Worm (Caenorhabditis elegans) whole organism, L2 larva: ENCODE results near the gene F58B4.7.

Experiments used
- C34F6.9 ChIP-seq: fragments of 150-350 bp; optimal IDR thresholded peaks from 2 replicates; lab custom pipeline; 2014; ENCODE audit warnings: missing biosample characterization, missing genetic modification characterization
- F13H6.1 ChIP-seq: sonication (generic microtip); optimal IDR thresholded peaks from 2 replicates; lab custom pipeline; 2016; ENCODE audit warnings: missing genetic modification characterization, missing compliant biosample characterization
- R02D3.7 ChIP-seq: fragments of 150-350 bp; optimal IDR thresholded peaks from 2 replicates; lab custom pipeline; 2014; ENCODE audit warnings: missing biosample characterization, missing genetic modification characterization
- Y55F3AM.14 ChIP-seq: fragments of 200-800 bp; sonication (Bioruptor generic); optimal IDR thresholded peaks from 2 replicates; lab custom pipeline; 2018; ENCODE audit warnings: mild to moderate bottlenecking, missing genetic modification characterization, missing compliant biosample characterization
- ama-1 ChIP-seq: fragments of 150-350 bp; optimal IDR thresholded peaks from 2 replicates; lab custom pipeline; 2018; ENCODE audit warnings: inconsistent platforms
- blmp-1 ChIP-seq: sonication (generic microtip); optimal IDR thresholded peaks from 2 replicates; lab custom pipeline; 2017; ENCODE audit warnings: missing genetic modification characterization, mild to moderate bottlenecking, missing compliant biosample characterization, antibody characterized with exemption, moderate library complexity; ENCODE audit not compliant: insufficient read depth
- ceh-16 ChIP-seq: fragments of 150-350 bp; optimal IDR thresholded peaks from 2 replicates; lab custom pipeline; 2014; ENCODE audit warnings: missing biosample characterization, missing genetic modification characterization
- crh-2 ChIP-seq: sonication (generic microtip); optimal IDR thresholded peaks from 2 replicates; lab custom pipeline; 2017; ENCODE audit warnings: missing biosample characterization, missing genetic modification characterization
- dmd-4 ChIP-seq: sonication (generic microtip); optimal IDR thresholded peaks from 2 replicates; lab custom pipeline; 2017; ENCODE audit warnings: missing biosample characterization, missing genetic modification characterization
- egl-27 ChIP-seq: sonication (generic microtip); optimal IDR thresholded peaks from 3 replicates; lab custom pipeline; 2017; ENCODE audit warnings: missing biosample characterization, missing genetic modification reagents, missing genetic modification characterization
- elt-3 ChIP-seq: sonication (generic microtip); optimal IDR thresholded peaks from 2 replicates; lab custom pipeline; 2017; ENCODE audit warnings: missing biosample characterization, missing genetic modification characterization
- fos-1 ChIP-seq: fragments of 150-350 bp; optimal IDR thresholded peaks from 2 replicates; lab custom pipeline; 2014; ENCODE audit warnings: missing biosample characterization, missing genetic modification characterization
- gmeb-1 ChIP-seq: fragments of 150-350 bp; optimal IDR thresholded peaks from 2 replicates; lab custom pipeline; 2014; ENCODE audit warnings: missing biosample characterization, missing genetic modification characterization
- lin-11 ChIP-seq: fragments of 150-350 bp; sonication (generic microtip); optimal IDR thresholded peaks from 2 replicates; lab custom pipeline; 2014; ENCODE audit warnings: missing biosample characterization, missing genetic modification characterization, inconsistent platforms, mixed read lengths
- lin-13 ChIP-seq: fragments of 150-350 bp; optimal IDR thresholded peaks from 2 replicates; lab custom pipeline; 2014; ENCODE audit warnings: missing biosample characterization, missing genetic modification reagents, missing genetic modification characterization
- lin-39 ChIP-seq: fragments of 150-350 bp; optimal IDR thresholded peaks from 2 replicates; lab custom pipeline; 2014; ENCODE audit warnings: missing biosample characterization, missing genetic modification reagents, missing genetic modification characterization
- lsy-2 ChIP-seq, 2 experiments: fragments of 150-350 bp in 1 of 2; sonication (generic microtip) in 1 of 2; optimal IDR thresholded peaks; 2 replicates each; lab custom pipeline; 2014 to 2017; ENCODE audit warnings: missing biosample characterization in 2 of 2, missing genetic modification characterization in 2 of 2
- mab-5 ChIP-seq: fragments of 150-350 bp; optimal IDR thresholded peaks from 2 replicates; lab custom pipeline; 2014; ENCODE audit warnings: missing biosample characterization, missing genetic modification characterization
- mbf-1 ChIP-seq: sonication (generic microtip); optimal IDR thresholded peaks from 2 replicates; lab custom pipeline; 2017; ENCODE audit warnings: missing biosample characterization, missing genetic modification characterization
- mdl-1 ChIP-seq, 2 experiments: fragments of 150-350 bp in 1 of 2; sonication (generic microtip) in 1 of 2; optimal IDR thresholded peaks; 2 replicates each; lab custom pipeline; 2017; ENCODE audit warnings: missing biosample characterization in 2 of 2, missing genetic modification characterization in 2 of 2
- nhr-10 ChIP-seq: sonication (generic microtip); optimal IDR thresholded peaks from 2 replicates; lab custom pipeline; 2017; ENCODE audit warnings: missing biosample characterization, missing genetic modification characterization
- nhr-11 ChIP-seq: fragments of 150-350 bp; optimal IDR thresholded peaks from 2 replicates; lab custom pipeline; 2014; ENCODE audit warnings: missing biosample characterization, missing genetic modification characterization
- nhr-12 ChIP-seq: fragments of 150-350 bp; optimal IDR thresholded peaks from 2 replicates; lab custom pipeline; 2014; ENCODE audit warnings: missing biosample characterization, missing genetic modification characterization
- nhr-129 ChIP-seq: fragments of 150-350 bp; optimal IDR thresholded peaks from 2 replicates; lab custom pipeline; 2014; ENCODE audit warnings: missing biosample characterization, missing genetic modification characterization
- nhr-21 ChIP-seq: fragments of 150-350 bp; optimal IDR thresholded peaks from 2 replicates; lab custom pipeline; 2014; ENCODE audit warnings: missing biosample characterization, missing genetic modification characterization
- nhr-237 ChIP-seq: fragments of 150-350 bp; optimal IDR thresholded peaks from 2 replicates; lab custom pipeline; 2014; ENCODE audit warnings: missing biosample characterization, missing genetic modification characterization
- nhr-25 ChIP-seq: fragments of 150-350 bp; sonication (generic microtip); optimal IDR thresholded peaks from 3 replicates; lab custom pipeline; 2014; ENCODE audit warnings: missing biosample characterization, missing genetic modification characterization
- nhr-6 ChIP-seq: fragments of 150-350 bp; optimal IDR thresholded peaks from 2 replicates; lab custom pipeline; 2014; ENCODE audit warnings: missing biosample characterization, missing genetic modification characterization
- nhr-77 ChIP-seq: fragments of 150-350 bp; optimal IDR thresholded peaks from 2 replicates; lab custom pipeline; 2014; ENCODE audit warnings: missing biosample characterization, missing genetic modification characterization
- peb-1 ChIP-seq: fragments of 150-350 bp; optimal IDR thresholded peaks from 2 replicates; lab custom pipeline; 2014; ENCODE audit warnings: missing biosample characterization, missing genetic modification characterization
- sem-4 ChIP-seq: fragments of 150-350 bp; optimal IDR thresholded peaks from 2 replicates; lab custom pipeline; 2014; ENCODE audit warnings: missing biosample characterization, missing genetic modification reagents, missing genetic modification characterization
- skn-1 ChIP-seq: sonication (generic microtip); optimal IDR thresholded peaks from 2 replicates; lab custom pipeline; 2017; ENCODE audit warnings: missing biosample characterization, missing genetic modification characterization
- sma-3 ChIP-seq: sonication (generic microtip); optimal IDR thresholded peaks from 2 replicates; lab custom pipeline; 2016; ENCODE audit warnings: missing genetic modification reagents, missing genetic modification characterization, missing compliant biosample characterization
- sma-9 ChIP-seq, 2 experiments: fragments of 150-350 bp in 1 of 2; sonication (generic microtip) in 1 of 2; optimal IDR thresholded peaks; 2 replicates each; lab custom pipeline; 2014 to 2016; ENCODE audit warnings: missing genetic modification characterization in 2 of 2, mild to moderate bottlenecking in 1 of 2, missing biosample characterization in 1 of 2, missing compliant biosample characterization in 1 of 2, missing genetic modification reagents in 1 of 2, moderate library complexity in 1 of 2
- snpc-4 ChIP-seq: fragments of 150-350 bp; optimal IDR thresholded peaks from 2 replicates; lab custom pipeline; 2014; ENCODE audit warnings: missing biosample characterization, missing genetic modification characterization
- unc-39 ChIP-seq: fragments of 150-350 bp; optimal IDR thresholded peaks from 2 replicates; lab custom pipeline; 2014; ENCODE audit warnings: missing biosample characterization, missing genetic modification characterization
- unc-55 ChIP-seq: fragments of 150-350 bp; sonication (generic microtip); optimal IDR thresholded peaks from 3 replicates; lab custom pipeline; 2014; ENCODE audit warnings: missing biosample characterization, missing genetic modification reagents, missing genetic modification characterization
- zag-1 ChIP-seq: fragments of 150-350 bp; optimal IDR thresholded peaks from 2 replicates; lab custom pipeline; 2014; ENCODE audit warnings: missing biosample characterization, missing genetic modification characterization
- ztf-1 ChIP-seq: fragments of 200-800 bp; sonication (Bioruptor generic); conservative IDR thresholded peaks from 2 replicates; pipeline ENCODE4 v1.3.6; 2022; ENCODE audit warnings: missing genetic modification characterization, missing compliant biosample characterization
- ztf-11 ChIP-seq: sonication (generic microtip); optimal IDR thresholded peaks from 2 replicates; lab custom pipeline; 2017; ENCODE audit warnings: missing biosample characterization, missing genetic modification characterization
- ztf-4 ChIP-seq: fragments of 150-350 bp; optimal IDR thresholded peaks from 2 replicates; lab custom pipeline; 2014; ENCODE audit warnings: missing biosample characterization, missing genetic modification characterization

Gene F58B4.7

DNA sequence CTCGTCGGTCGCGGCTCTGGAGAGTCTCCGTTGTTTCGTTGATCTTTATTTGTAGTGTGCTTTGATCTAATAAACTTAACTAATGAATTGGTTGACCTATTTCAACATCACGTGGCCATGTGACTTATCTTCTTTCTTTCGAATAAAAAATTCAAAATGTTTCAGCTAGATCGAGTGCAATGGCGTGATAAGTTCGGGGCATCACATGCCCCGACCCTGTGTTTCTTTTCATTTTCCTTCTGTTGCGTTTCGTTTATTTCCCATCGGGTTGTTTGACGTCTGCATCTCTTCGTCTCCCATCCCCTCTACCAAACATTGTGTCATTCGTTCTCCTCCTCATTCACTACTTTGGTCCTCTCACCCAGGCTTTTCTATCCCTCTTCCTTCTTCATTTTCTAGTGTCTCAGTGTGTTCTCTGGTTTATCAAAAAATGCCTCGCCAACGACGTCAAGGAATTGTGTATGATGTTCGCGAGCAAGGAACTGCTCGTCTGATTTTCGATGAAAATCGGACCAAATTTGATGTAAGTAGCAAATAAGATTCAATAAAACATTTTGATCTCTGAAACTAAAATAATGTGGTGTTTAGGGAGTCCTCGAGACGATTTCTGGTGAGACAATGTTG lies 28.6 kb upstream of the F58B4.7 start, which contains the start of gene F17C11.4:
Gene F17C11.4 (plus strand): TSS at position 206 of the 624 bp plus-strand sequence.
- peak; percentile 70 for TF ChIP-seq sem-4 (tag; lab: Kevin White, UChicago)
- no peak for TF ChIP-seq nhr-237 (tag; lab: Kevin White, UChicago)
- no peak for TF ChIP-seq peb-1
- TF ChIP-seq R02D3.7 (tag; lab: Kevin White, UChicago): no peak
- no peak for TF ChIP-seq skn-1 (tag; lab: Kevin White, UChicago)
- no peak for TF ChIP-seq dmd-4
- peak; percentile 76 for TF ChIP-seq blmp-1 (tag; lab: Kevin White, UChicago)
- no peak for TF ChIP-seq elt-3
- TF ChIP-seq ztf-11 (tag; lab: Kevin White, UChicago): no peak
- peak; percentile 28 to 85 for TF ChIP-seq mdl-1 (tag; optimal IDR thresholded peaks at IDR 0.05; lab: Kevin White, UChicago)
- TF ChIP-seq mbf-1: no peak
- TF ChIP-seq nhr-129 (tag; lab: Kevin White, UChicago): peak; percentile 96
- peak; percentile 86 for TF ChIP-seq Y55F3AM.14 (GFP tag; lab: Kevin White, UChicago)
- TF ChIP-seq nhr-21 (tag; lab: Kevin White, UChicago): peak; percentile 81
- peak; percentile 54 for TF ChIP-seq zag-1 (tag; lab: Kevin White, UChicago)
- peak; percentile 85 for TF ChIP-seq C34F6.9 (tag; lab: Kevin White, UChicago)
- peak; percentile 88 for TF ChIP-seq ztf-4 (tag; lab: Kevin White, UChicago)
- TF ChIP-seq ztf-1 (GFP tag; lab: Robert Waterston, UW): no peak
- TF ChIP-seq snpc-4 (tag; lab: Kevin White, UChicago): peak; percentile 48
- peak; percentile 57 for TF ChIP-seq crh-2 (tag; lab: Kevin White, UChicago)
- no peak for TF ChIP-seq nhr-10 (tag; lab: Kevin White, UChicago)
- peak; percentile 4 for TF ChIP-seq unc-55 (GFP tag; lab: Kevin White, UChicago)
- peak; percentile 49 for TF ChIP-seq egl-27 (tag; lab: Kevin White, UChicago)
- TF ChIP-seq lin-13 (GFP tag; lab: Kevin White, UChicago): peak; percentile 59
- peak; percentile 96 for TF ChIP-seq sma-9 (GFP tag; optimal IDR thresholded peaks at IDR 0.05; lab: Kevin White, UChicago)
- no peak for TF ChIP-seq sma-9 (tag; optimal IDR thresholded peaks at IDR 0.05; lab: Kevin White, UChicago)
- no peak for TF ChIP-seq unc-39 (tag; lab: Kevin White, UChicago)
- TF ChIP-seq sma-3 (GFP tag; lab: Kevin White, UChicago): peak; percentile 75
- peak; percentile 91 for TF ChIP-seq F13H6.1
- peak; percentile 58 for TF ChIP-seq gmeb-1 (tag; lab: Kevin White, UChicago)
- no peak for TF ChIP-seq lin-11 (tag; lab: Kevin White, UChicago)
- peak; percentile 72 for TF ChIP-seq nhr-6 (tag; lab: Kevin White, UChicago)
- TF ChIP-seq ama-1: peak; percentile 88
- peak; percentile 66 for TF ChIP-seq fos-1 (tag; lab: Kevin White, UChicago)
- TF ChIP-seq mab-5 (tag; lab: Kevin White, UChicago): peak; percentile 39
- peak; percentile 90 for TF ChIP-seq nhr-25 (tag; lab: Kevin White, UChicago)
- TF ChIP-seq nhr-12 (tag; lab: Kevin White, UChicago): no peak
- peak in 1 of 2 experiments; percentile 84 for TF ChIP-seq lsy-2 (tag; optimal IDR thresholded peaks at IDR 0.05; lab: Kevin White, UChicago)
- TF ChIP-seq, all 48 proteins: peak for 24

DNA sequence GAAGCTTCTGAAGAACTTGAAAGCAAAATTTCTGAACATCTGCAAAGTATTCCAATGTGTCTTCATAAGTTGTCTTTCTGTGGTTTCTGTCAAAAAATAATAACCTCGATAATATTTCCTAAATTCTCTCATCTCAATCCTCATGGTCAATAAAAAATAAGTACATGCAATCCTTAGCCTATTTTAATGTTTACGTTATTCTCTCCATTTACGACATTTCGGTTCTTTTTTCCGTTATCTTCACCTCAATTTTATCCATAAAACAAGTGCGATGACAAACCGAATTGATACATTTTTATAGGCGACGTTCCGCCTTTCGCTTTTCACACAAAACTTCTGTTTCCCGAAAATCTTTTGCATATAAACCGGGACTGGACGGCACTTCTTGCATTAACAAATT lies 26.4 kb upstream of the F58B4.7 start, which contains the start of gene col-153:
Gene col-153 (plus strand): TSS at position 301 of the 400 bp plus-strand sequence.
- TF ChIP-seq peb-1 (no peak), elt-3 (no peak), nhr-77 (no peak), lin-39 (tag; lab: Kevin White, UChicago) (no peak), nhr-237 (tag; lab: Kevin White, UChicago) (no peak), nhr-129 (tag; lab: Kevin White, UChicago) (no peak), mbf-1 (no peak), ceh-16 (tag; lab: Kevin White, UChicago) (no peak), nhr-11 (no peak), egl-27 (tag; lab: Kevin White, UChicago) (no peak), zag-1 (tag; lab: Kevin White, UChicago) (no peak), ztf-1 (GFP tag; lab: Robert Waterston, UW) (no peak), Y55F3AM.14 (GFP tag; lab: Kevin White, UChicago) (no peak), dmd-4 (no peak)
